Fruit fly (Drosophila melanogaster): ENCODE results near the gene Grl36b.

The Grl36b gene

DNA sequence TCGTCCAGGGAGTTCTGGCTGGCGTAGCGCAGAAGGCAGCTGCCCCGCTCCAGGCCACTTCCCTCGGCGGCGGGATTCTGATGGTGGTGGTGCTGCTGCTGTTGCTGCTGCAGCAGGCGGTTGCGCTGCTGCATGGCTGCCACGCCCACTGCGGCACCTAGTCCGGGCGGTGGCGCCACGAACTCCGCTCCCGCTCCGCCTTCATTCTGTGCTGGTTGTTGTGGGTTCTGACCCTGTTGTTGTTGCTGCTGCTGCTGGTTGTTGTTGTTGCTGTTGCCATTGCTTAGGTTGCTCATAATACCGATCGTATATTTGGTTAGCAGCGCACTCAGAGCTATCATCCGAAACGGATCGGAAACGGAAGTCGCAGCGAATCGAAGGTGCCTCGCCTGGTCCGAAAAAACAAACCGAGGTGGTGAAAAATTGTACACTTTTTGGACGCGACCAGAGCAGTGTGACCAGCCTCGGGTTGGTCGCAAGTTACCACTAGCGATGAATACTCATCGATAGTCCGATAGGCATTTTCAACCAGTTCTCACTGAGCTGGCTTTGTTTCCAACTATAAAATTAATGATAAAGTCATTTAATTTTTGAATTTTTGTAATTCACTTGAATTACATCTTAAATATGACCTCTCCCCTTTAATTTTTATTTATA, 12.2 kb upstream of the Grl36b start, which contains the start of gene kel:
TSS of gene kel (minus strand) at position 493 of the 657 bp plus-strand sequence.
- TF ChIP-seq EcR (GFP tag; optimal IDR thresholded peaks at IDR 0.05) (peak; percentile 19), D1 (tag; optimal IDR thresholded peaks at IDR 0.05) (peak; percentile 85), gl (tag; optimal IDR thresholded peaks at IDR 0.05) (peak; percentile 33), CG13204 (GFP tag; optimal IDR thresholded peaks at IDR 0.05) (no peak), Snoo (tag; optimal IDR thresholded peaks at IDR 0.05) (peak; percentile 31), CG8159 (tag; optimal IDR thresholded peaks at IDR 0.05) (no peak), CG17806 (tag; optimal IDR thresholded peaks at IDR 0.05) (no peak), fd96Ca (GFP tag; IDR thresholded peaks at IDR 0.05) (0 out of 3 replicates have a peak, but pooled peaks have one; percentile 34)

DNA sequence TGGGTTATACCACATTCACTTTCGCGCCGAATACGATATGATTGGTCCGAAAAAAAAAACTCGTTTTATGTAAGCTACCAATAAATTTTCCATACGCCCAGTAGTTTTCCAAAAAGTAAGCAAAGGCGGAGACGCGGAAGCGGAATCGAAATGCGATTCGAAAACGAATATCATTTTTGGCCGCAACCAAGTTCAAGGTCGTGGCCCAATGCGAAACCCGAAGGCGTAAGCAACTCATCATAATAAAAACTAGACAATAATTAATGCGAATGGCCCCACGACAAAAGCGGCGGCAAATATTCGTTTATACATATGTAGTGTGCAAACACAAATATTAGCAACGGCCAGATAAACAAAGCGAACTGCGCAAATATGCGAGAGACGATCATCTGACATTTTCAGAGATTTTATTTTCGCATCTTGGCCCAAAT, 10.9 kb upstream of the Grl36b start:
- TF ChIP-seq CG34367 (tag; optimal IDR thresholded peaks at IDR 0.05) (no peak), D1 (tag; optimal IDR thresholded peaks at IDR 0.05) (no peak), CG8159 (tag; optimal IDR thresholded peaks at IDR 0.05) (no peak), CG12605 (GFP tag; IDR thresholded peaks at IDR 0.05) (no peak), CG4496 (GFP tag; IDR thresholded peaks at IDR 0.05) (no peak; the same call in 2 of the 3 replicates), gl (tag; optimal IDR thresholded peaks at IDR 0.05) (no peak)

DNA sequence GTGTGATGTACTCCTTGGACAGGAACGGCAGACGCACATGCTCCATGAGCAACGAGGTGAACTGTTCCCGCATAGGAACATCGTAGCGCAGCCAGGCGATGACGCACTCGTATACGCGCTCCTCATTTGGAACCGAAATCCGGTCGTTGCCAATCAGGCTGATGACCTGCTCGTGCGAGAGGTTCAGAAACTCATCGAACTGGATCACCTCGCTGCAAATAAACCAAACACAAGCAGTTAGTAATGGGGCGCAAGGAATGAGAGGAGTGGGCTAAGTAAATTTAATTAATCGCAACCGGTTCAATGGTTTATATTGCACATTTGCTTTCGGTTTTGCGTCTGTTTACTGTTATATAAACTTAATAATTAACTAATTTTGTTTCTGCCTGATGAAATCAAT, 9.1 kb upstream of the Grl36b start:
- TF ChIP-seq CG12605 (GFP tag; IDR thresholded peaks at IDR 0.05) (no peak), EcR (GFP tag; optimal IDR thresholded peaks at IDR 0.05) (peak; percentile 93)

DNA sequence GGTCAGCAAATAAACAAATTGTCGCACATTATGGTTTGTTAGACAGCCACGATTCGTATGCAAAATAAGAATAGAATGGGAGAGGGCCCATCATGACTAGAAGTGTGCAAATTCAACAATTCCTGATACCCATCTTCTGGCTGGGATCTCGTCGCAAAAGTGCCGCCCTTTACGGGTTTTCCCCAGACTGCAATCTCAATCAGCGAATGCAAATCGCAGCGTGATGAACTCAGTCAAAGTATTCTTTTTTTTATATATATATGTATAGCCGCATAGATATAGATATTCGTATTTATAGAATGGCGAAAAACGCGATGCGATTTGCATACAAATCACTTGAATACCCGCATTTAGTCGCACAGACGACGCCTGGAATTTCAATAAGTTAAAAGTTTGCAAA, 2.6 kb downstream of the Grl36b start:
- TF ChIP-seq D1 (tag; optimal IDR thresholded peaks at IDR 0.05) (no peak), CG14655 (GFP tag; optimal IDR thresholded peaks at IDR 0.05) (no peak), CG13204 (GFP tag; optimal IDR thresholded peaks at IDR 0.05) (no peak), CG4496 (GFP tag; IDR thresholded peaks at IDR 0.05) (no peak), rn (GFP tag; IDR thresholded peaks at IDR 0.05) (no peak), CG34367 (tag; optimal IDR thresholded peaks at IDR 0.05) (no peak), CG9948 (tag; optimal IDR thresholded peaks at IDR 0.05) (no peak), fd96Ca (GFP tag; IDR thresholded peaks at IDR 0.05) (no peak), EcR (GFP tag; optimal IDR thresholded peaks at IDR 0.05) (no peak), gl (tag; optimal IDR thresholded peaks at IDR 0.05) (no peak), Ets98B (GFP tag; IDR thresholded peaks at IDR 0.05) (no peak), CG8301 (tag; optimal IDR thresholded peaks at IDR 0.05) (no peak), CG17806 (tag; optimal IDR thresholded peaks at IDR 0.05) (no peak), Pif1B (GFP tag; optimal IDR thresholded peaks at IDR 0.05) (no peak), Pif1A (GFP tag; optimal IDR thresholded peaks at IDR 0.05) (no peak), CG8159 (tag; optimal IDR thresholded peaks at IDR 0.05) (no peak)

DNA sequence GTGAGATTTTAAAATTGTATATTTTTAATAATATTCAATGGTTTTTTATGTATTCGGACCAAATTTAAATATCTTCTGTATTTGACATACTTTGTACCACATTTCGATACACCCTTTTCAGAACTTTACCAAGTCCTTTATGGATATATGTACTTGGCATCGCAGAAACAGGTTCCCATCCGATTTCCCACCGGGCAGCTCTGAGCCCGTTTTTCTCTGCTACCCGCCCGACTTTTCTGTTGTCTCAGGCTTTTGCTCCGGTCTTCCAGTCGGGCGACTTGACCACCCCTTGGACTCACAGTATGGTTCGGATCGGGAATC, 3.4 kb downstream of the Grl36b start:
- peak; percentile 81 for TF ChIP-seq CG9948 (tag; optimal IDR thresholded peaks at IDR 0.05)
- TF ChIP-seq rn (GFP tag; IDR thresholded peaks at IDR 0.05): no peak
- no peak for TF ChIP-seq Ets98B (GFP tag; IDR thresholded peaks at IDR 0.05)
- TF ChIP-seq Pif1B (GFP tag; optimal IDR thresholded peaks at IDR 0.05): peak; percentile 39
- TF ChIP-seq CG34367 (tag; optimal IDR thresholded peaks at IDR 0.05): peak; percentile 81
- TF ChIP-seq CG8301 (tag; optimal IDR thresholded peaks at IDR 0.05): peak; percentile 77
- peak; percentile 71 for TF ChIP-seq CG15710 (tag; optimal IDR thresholded peaks at IDR 0.05)
- TF ChIP-seq Pif1A (GFP tag; optimal IDR thresholded peaks at IDR 0.05): peak; percentile 10
- no peak for TF ChIP-seq gl (tag; optimal IDR thresholded peaks at IDR 0.05)
- peak; percentile 73 for TF ChIP-seq CG17806 (tag; optimal IDR thresholded peaks at IDR 0.05)
- peak; percentile 37; the same call in 1 of the 2 replicates for TF ChIP-seq CG10348 (GFP tag; IDR thresholded peaks at IDR 0.05)
- TF ChIP-seq CG4496 (GFP tag; IDR thresholded peaks at IDR 0.05): 0 out of 3 replicates have a peak, but pooled peaks have one; percentile 6
- TF ChIP-seq CG13204 (GFP tag; optimal IDR thresholded peaks at IDR 0.05): no peak
- peak; percentile 79 for TF ChIP-seq CG14655 (GFP tag; optimal IDR thresholded peaks at IDR 0.05)
- no peak for TF ChIP-seq CG12605 (GFP tag; IDR thresholded peaks at IDR 0.05)
- peak; percentile 12 for TF ChIP-seq EcR (GFP tag; optimal IDR thresholded peaks at IDR 0.05)
- TF ChIP-seq CG8159 (tag; optimal IDR thresholded peaks at IDR 0.05): peak; percentile 81
- no peak for TF ChIP-seq Snoo (tag; optimal IDR thresholded peaks at IDR 0.05)
- TF ChIP-seq CG32121 (GFP tag; IDR thresholded peaks at IDR 0.05): peak; percentile 19; the same call in 1 of the 2 replicates
- peak; percentile 44; the same call in 2 of the 3 replicates for TF ChIP-seq fd96Ca (GFP tag; IDR thresholded peaks at IDR 0.05)
- TF ChIP-seq D1 (tag; optimal IDR thresholded peaks at IDR 0.05): no peak

DNA sequence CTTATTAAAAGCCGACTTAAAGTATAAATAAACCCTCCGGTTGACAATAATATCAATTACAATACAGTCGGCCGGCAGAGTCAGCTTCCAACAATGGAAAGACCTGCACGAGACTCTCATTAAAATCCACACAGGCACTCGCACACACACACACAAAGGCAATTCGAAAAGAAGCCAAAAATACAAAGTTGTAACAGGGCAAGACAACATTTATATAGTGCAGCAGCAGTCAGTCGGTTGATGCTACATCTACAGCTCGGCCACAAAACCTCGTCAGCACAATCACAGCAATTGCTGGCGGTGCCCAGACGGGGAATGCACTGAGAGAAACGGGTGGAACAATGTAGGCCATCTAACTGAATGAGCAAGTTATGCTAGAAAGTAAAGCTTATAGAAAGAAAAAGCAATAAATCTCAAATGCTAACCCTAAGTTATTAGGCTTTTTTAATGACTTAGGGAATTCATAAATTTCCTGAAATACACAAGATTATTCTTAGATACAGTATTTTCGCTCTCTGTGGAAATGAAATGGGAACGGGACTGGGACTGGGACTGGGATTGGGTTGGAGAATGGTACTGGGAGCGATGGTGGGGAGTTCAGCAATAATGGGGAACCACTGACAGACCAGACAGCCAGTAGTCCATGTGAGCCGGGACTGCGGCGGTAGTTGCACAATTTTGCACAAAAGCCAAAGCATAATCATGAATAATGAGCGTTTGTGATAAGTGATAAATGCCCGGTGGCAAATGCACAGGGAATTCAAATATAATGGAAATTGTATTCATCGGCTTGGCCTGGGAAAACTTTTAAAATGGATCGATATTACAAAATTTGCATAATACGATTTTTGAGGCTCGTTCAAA, 4.0 kb downstream of the Grl36b start:
- TF ChIP-seq rn (GFP tag; IDR thresholded peaks at IDR 0.05) (no peak; the same call in none of the 2 replicates), Ets98B (GFP tag; IDR thresholded peaks at IDR 0.05) (peak; percentile 97), Pif1B (GFP tag; optimal IDR thresholded peaks at IDR 0.05) (peak; percentile 97), Snoo (tag; optimal IDR thresholded peaks at IDR 0.05) (peak; percentile 94), CG9948 (tag; optimal IDR thresholded peaks at IDR 0.05) (peak; percentile 97), fd96Ca (GFP tag; IDR thresholded peaks at IDR 0.05) (peak; percentile 98), CG15710 (tag; optimal IDR thresholded peaks at IDR 0.05) (peak; percentile 98), CG14655 (GFP tag; optimal IDR thresholded peaks at IDR 0.05) (peak; percentile 98), CG32121 (GFP tag; IDR thresholded peaks at IDR 0.05) (peak; percentile 96), EcR (GFP tag; optimal IDR thresholded peaks at IDR 0.05) (peak; percentile 75), CG8301 (tag; optimal IDR thresholded peaks at IDR 0.05) (peak; percentile 97), Pif1A (GFP tag; optimal IDR thresholded peaks at IDR 0.05) (peak; percentile 98), CG17806 (tag; optimal IDR thresholded peaks at IDR 0.05) (peak; percentile 98), CG34367 (tag; optimal IDR thresholded peaks at IDR 0.05) (peak; percentile 95), CG10348 (GFP tag; IDR thresholded peaks at IDR 0.05) (peak; percentile 81), D1 (tag; optimal IDR thresholded peaks at IDR 0.05) (peak; percentile 96), CG13204 (GFP tag; optimal IDR thresholded peaks at IDR 0.05) (peak; percentile 91), gl (tag; optimal IDR thresholded peaks at IDR 0.05) (peak; percentile 94), CG12605 (GFP tag; IDR thresholded peaks at IDR 0.05) (peak; percentile 95), CG4496 (GFP tag; IDR thresholded peaks at IDR 0.05) (peak; percentile 98), CG8159 (tag; optimal IDR thresholded peaks at IDR 0.05) (peak; percentile 97)

All from whole organism, pupa.